Fruit fly (Drosophila melanogaster): ENCODE measurements around the gene RacGAP84C.

Gene RacGAP84C

dm6 chr3R:7285662-7286061 lies at the start of gene RacGAP84C:
RacGAP84C (plus strand) TSS chr3R:7285962.
- TF ChIP-seq EcR (GFP tag; optimal IDR thresholded peaks at IDR 0.05) (no peak), gl (tag; optimal IDR thresholded peaks at IDR 0.05) (no peak), Pif1B (GFP tag; optimal IDR thresholded peaks at IDR 0.05) (no peak), D1 (tag; optimal IDR thresholded peaks at IDR 0.05) (no peak), CG14655 (GFP tag; optimal IDR thresholded peaks at IDR 0.05) (no peak), Snoo (tag; optimal IDR thresholded peaks at IDR 0.05) (no peak), CG15710 (tag; optimal IDR thresholded peaks at IDR 0.05) (no peak), CG4496 (GFP tag; IDR thresholded peaks at IDR 0.05) (no peak)

dm6 chr3R:7241460-7241859 lies 44.3 kb upstream of the RacGAP84C start, which contains the start of gene CG14607:
CG14607 (plus strand) TSS chr3R:7241760.
- no peak for TF ChIP-seq CG9948 (tag; optimal IDR thresholded peaks at IDR 0.05)
- no peak for TF ChIP-seq D1 (tag; optimal IDR thresholded peaks at IDR 0.05)

dm6 chr3R:7246889-7247288 lies 38.9 kb upstream of the RacGAP84C start, which contains the start of the genes Noc3 and CG10053:
Noc3 (minus strand) TSS chr3R:7246969.
CG10053 (plus strand) TSS chr3R:7247090.
- TF ChIP-seq CG8159 (tag; optimal IDR thresholded peaks at IDR 0.05) (no peak), CG9948 (tag; optimal IDR thresholded peaks at IDR 0.05) (no peak), CG17806 (tag; optimal IDR thresholded peaks at IDR 0.05) (no peak), CG14655 (GFP tag; optimal IDR thresholded peaks at IDR 0.05) (no peak), CG10348 (GFP tag; IDR thresholded peaks at IDR 0.05) (no peak), gl (tag; optimal IDR thresholded peaks at IDR 0.05) (no peak), Ets98B (GFP tag; IDR thresholded peaks at IDR 0.05) (no peak), CG34367 (tag; optimal IDR thresholded peaks at IDR 0.05) (no peak), Snoo (tag; optimal IDR thresholded peaks at IDR 0.05) (no peak), EcR (GFP tag; optimal IDR thresholded peaks at IDR 0.05) (no peak), Pif1B (GFP tag; optimal IDR thresholded peaks at IDR 0.05) (no peak), rn (GFP tag; IDR thresholded peaks at IDR 0.05) (no peak), CG32121 (GFP tag; IDR thresholded peaks at IDR 0.05) (no peak), CG8301 (tag; optimal IDR thresholded peaks at IDR 0.05) (no peak), CG12605 (GFP tag; IDR thresholded peaks at IDR 0.05) (no peak), CG15710 (tag; optimal IDR thresholded peaks at IDR 0.05) (no peak), Pif1A (GFP tag; optimal IDR thresholded peaks at IDR 0.05) (no peak), CG13204 (GFP tag; optimal IDR thresholded peaks at IDR 0.05) (no peak), fd96Ca (GFP tag; IDR thresholded peaks at IDR 0.05) (no peak), D1 (tag; optimal IDR thresholded peaks at IDR 0.05) (no peak)

- TF ChIP-seq Snoo (tag; optimal IDR thresholded peaks at IDR 0.05) (peak; percentile 94), CG32121 (GFP tag; IDR thresholded peaks at IDR 0.05) (peak; percentile 97), CG9948 (tag; optimal IDR thresholded peaks at IDR 0.05) (peak; percentile 94), CG17806 (tag; optimal IDR thresholded peaks at IDR 0.05) (peak; percentile 96), rn (GFP tag; IDR thresholded peaks at IDR 0.05) (peak; percentile 94), fd96Ca (GFP tag; IDR thresholded peaks at IDR 0.05) (peak; percentile 83), CG15710 (tag; optimal IDR thresholded peaks at IDR 0.05) (peak; percentile 98), CG12605 (GFP tag; IDR thresholded peaks at IDR 0.05) (peak; percentile 98), CG10348 (GFP tag; IDR thresholded peaks at IDR 0.05) (peak; percentile 71; the same call in 1 of the 2 replicates), CG13204 (GFP tag; optimal IDR thresholded peaks at IDR 0.05) (no peak), Pif1B (GFP tag; optimal IDR thresholded peaks at IDR 0.05) (peak; percentile 92), CG14655 (GFP tag; optimal IDR thresholded peaks at IDR 0.05) (peak; percentile 94), CG8159 (tag; optimal IDR thresholded peaks at IDR 0.05) (peak; percentile 97), CG34367 (tag; optimal IDR thresholded peaks at IDR 0.05) (peak; percentile 96), D1 (tag; optimal IDR thresholded peaks at IDR 0.05) (peak; percentile 96), CG4496 (GFP tag; IDR thresholded peaks at IDR 0.05) (peak; percentile 97), EcR (GFP tag; optimal IDR thresholded peaks at IDR 0.05) (no peak), Ets98B (GFP tag; IDR thresholded peaks at IDR 0.05) (peak; percentile 98), CG8301 (tag; optimal IDR thresholded peaks at IDR 0.05) (peak; percentile 97), Pif1A (GFP tag; optimal IDR thresholded peaks at IDR 0.05) (peak; percentile 93), gl (tag; optimal IDR thresholded peaks at IDR 0.05) (peak; percentile 87)
Observed at dm6 chr3R:7249460-7249859, 36.3 kb upstream of the RacGAP84C start, which contains the start of the genes CG1227 and Dtwd2. CG1227 (minus strand) TSS chr3R:7249738. Dtwd2 (plus strand) TSS chr3R:7249795.

- TF ChIP-seq CG4496 (GFP tag; IDR thresholded peaks at IDR 0.05), result no peak
- TF ChIP-seq CG14655 (GFP tag; optimal IDR thresholded peaks at IDR 0.05), result no peak
- no peak for TF ChIP-seq CG32121 (GFP tag; IDR thresholded peaks at IDR 0.05)
- no peak for TF ChIP-seq CG12605 (GFP tag; IDR thresholded peaks at IDR 0.05)
- no peak for TF ChIP-seq gl (tag; optimal IDR thresholded peaks at IDR 0.05)
- TF ChIP-seq CG17806 (tag; optimal IDR thresholded peaks at IDR 0.05), result no peak
- TF ChIP-seq Snoo (tag; optimal IDR thresholded peaks at IDR 0.05), result no peak
- TF ChIP-seq D1 (tag; optimal IDR thresholded peaks at IDR 0.05), result no peak
- TF ChIP-seq CG15710 (tag; optimal IDR thresholded peaks at IDR 0.05), result no peak
- no peak for TF ChIP-seq CG8301 (tag; optimal IDR thresholded peaks at IDR 0.05)
- TF ChIP-seq EcR (GFP tag; optimal IDR thresholded peaks at IDR 0.05), result no peak
- TF ChIP-seq CG10348 (GFP tag; IDR thresholded peaks at IDR 0.05), result no peak
- no peak for TF ChIP-seq CG8159 (tag; optimal IDR thresholded peaks at IDR 0.05)
Observed at dm6 chr3R:7251857-7252256, 33.9 kb upstream of the RacGAP84C start, which contains the start of gene Obp84a. Obp84a (minus strand) TSS chr3R:7251957.

dm6 chr3R:7259554-7259953 lies 26.2 kb upstream of the RacGAP84C start:
- TF ChIP-seq CG14655 (GFP tag; optimal IDR thresholded peaks at IDR 0.05), result no peak
- no peak for TF ChIP-seq CG8159 (tag; optimal IDR thresholded peaks at IDR 0.05)
- TF ChIP-seq CG32121 (GFP tag; IDR thresholded peaks at IDR 0.05), result no peak
- TF ChIP-seq CG4496 (GFP tag; IDR thresholded peaks at IDR 0.05), result no peak
- no peak for TF ChIP-seq Pif1B (GFP tag; optimal IDR thresholded peaks at IDR 0.05)
- TF ChIP-seq CG9948 (tag; optimal IDR thresholded peaks at IDR 0.05), result no peak
- TF ChIP-seq CG13204 (GFP tag; optimal IDR thresholded peaks at IDR 0.05), result no peak
- TF ChIP-seq gl (tag; optimal IDR thresholded peaks at IDR 0.05), result no peak
- no peak for TF ChIP-seq Ets98B (GFP tag; IDR thresholded peaks at IDR 0.05)
- no peak for TF ChIP-seq CG12605 (GFP tag; IDR thresholded peaks at IDR 0.05)

Measured in whole organism, pupa.